Worm (Caenorhabditis elegans) whole organism, L4 larva: ENCODE data around the gene gas-1.

Experiments
- R02D3.7 ChIP-seq: fragments of 150-350 bp; sonication (generic microtip); optimal IDR thresholded peaks from 3 replicates; lab custom pipeline; 2014; ENCODE audit warnings: missing biosample characterization, missing genetic modification characterization
- ama-1 ChIP-seq: fragments of 150-350 bp; optimal IDR thresholded peaks from 2 replicates; lab custom pipeline; 2014; ENCODE audit warnings: inconsistent platforms, mixed read lengths
- attf-4 ChIP-seq: sonication (generic microtip); optimal IDR thresholded peaks from 3 replicates; lab custom pipeline; 2017; ENCODE audit warnings: missing biosample characterization, missing genetic modification characterization
- ceh-32 ChIP-seq: sonication (generic microtip); optimal IDR thresholded peaks from 2 replicates; lab custom pipeline; 2016; ENCODE audit warnings: mild to moderate bottlenecking, missing genetic modification characterization, missing compliant biosample characterization; ENCODE audit not compliant: poor library complexity
- ceh-62 ChIP-seq: sonication (generic microtip); optimal IDR thresholded peaks from 2 replicates; lab custom pipeline; 2017; ENCODE audit warnings: missing biosample characterization, missing genetic modification characterization
- ceh-82 ChIP-seq: sonication (generic microtip); optimal IDR thresholded peaks from 2 replicates; lab custom pipeline; 2017; ENCODE audit warnings: missing biosample characterization, missing genetic modification characterization
- dmd-9 ChIP-seq: fragments of 200-800 bp; sonication (Bioruptor generic); IDR thresholded peaks from 2 replicates; pipeline ENCODE4 v1.3.6; 2022; ENCODE audit warnings: missing genetic modification reagents, missing genetic modification characterization, missing compliant biosample characterization
- dve-1 ChIP-seq: sonication (generic microtip); optimal IDR thresholded peaks from 2 replicates; lab custom pipeline; 2017; ENCODE audit warnings: antibody characterized with exemption, mild to moderate bottlenecking, missing genetic modification characterization, missing compliant biosample characterization; ENCODE audit not compliant: insufficient read depth
- egl-27 ChIP-seq: sonication (generic microtip); optimal IDR thresholded peaks from 3 replicates; lab custom pipeline; 2017; ENCODE audit warnings: missing biosample characterization, missing genetic modification reagents, missing genetic modification characterization
- lin-13 ChIP-seq: fragments of 150-350 bp; optimal IDR thresholded peaks from 2 replicates; lab custom pipeline; 2014; ENCODE audit warnings: missing biosample characterization, missing genetic modification reagents, missing genetic modification characterization
- lsy-2 ChIP-seq, 2 experiments: fragments of 150-350 bp in 1 of 2; sonication (generic microtip) in 1 of 2; optimal IDR thresholded peaks; 2 replicates each; lab custom pipeline; 2014 to 2017; ENCODE audit warnings: missing biosample characterization in 2 of 2, missing genetic modification characterization in 2 of 2
- nhr-76 ChIP-seq: fragments of 150-350 bp; optimal IDR thresholded peaks from 2 replicates; lab custom pipeline; 2014; ENCODE audit warnings: missing biosample characterization, missing genetic modification characterization
- nhr-77 ChIP-seq: fragments of 150-350 bp; optimal IDR thresholded peaks from 2 replicates; lab custom pipeline; 2014; ENCODE audit warnings: missing biosample characterization, missing genetic modification characterization
- pha-4 ChIP-seq, 2 experiments: fragments of 150-350 bp in 1 of 2; fragments of 200-800 bp in 1 of 2; sonication (Bioruptor generic) in 1 of 2; IDR thresholded peaks in 1 of 2; optimal IDR thresholded peaks in 1 of 2; 2 replicates each; pipeline versions ENCODE4 v1.3.6 to Lab custom; 2014 to 2022; ENCODE audit warnings: missing genetic modification characterization in 2 of 2, missing genetic modification reagents in 2 of 2, missing biosample characterization in 1 of 2, missing compliant biosample characterization in 1 of 2

ce11 chrX:15559473-15559872 is 30.7 kb downstream of the gas-1 start:
- TF ChIP-seq lsy-2 (tag; optimal IDR thresholded peaks at IDR 0.05; lab: Kevin White, UChicago) (no peak), dve-1 (no peak), pha-4 (GFP tag; IDR thresholded peaks at IDR 0.05; lab: Robert Waterston, UW) (no peak), pha-4 (tag; optimal IDR thresholded peaks at IDR 0.05; lab: Kevin White, UChicago) (no peak), nhr-76 (no peak), dmd-9 (no peak), ceh-82 (tag; lab: Kevin White, UChicago) (no peak), ceh-32 (tag; lab: Kevin White, UChicago) (no peak), R02D3.7 (tag; lab: Kevin White, UChicago) (no peak), attf-4 (no peak), nhr-77 (tag; lab: Kevin White, UChicago) (no peak), ceh-62 (tag; lab: Kevin White, UChicago) (no peak), ama-1 (lab: Kevin White, UChicago) (no peak), egl-27 (tag; lab: Kevin White, UChicago) (no peak), lin-13 (GFP tag; lab: Kevin White, UChicago) (no peak)
